Worm (Caenorhabditis elegans) whole organism, mixed stage, embryonic: ENCODE measurements around the gene hach-1.

Source experiments
- bed-3 ChIP-seq: fragments of 200-800 bp; sonication (Bioruptor generic); optimal IDR thresholded peaks from 3 replicates; lab custom pipeline; 2018; ENCODE audit warnings: mild to moderate bottlenecking, missing genetic modification characterization, moderate library complexity, missing compliant biosample characterization
- ceh-83 ChIP-seq: fragments of 200-800 bp; sonication (Bioruptor generic); optimal IDR thresholded peaks from 2 replicates; lab custom pipeline; 2018; ENCODE audit warnings: mild to moderate bottlenecking, missing genetic modification characterization, missing compliant biosample characterization
- elt-3 ChIP-seq: fragments of 150-350 bp; optimal IDR thresholded peaks from 2 replicates; lab custom pipeline; 2014; ENCODE audit warnings: missing biosample characterization, missing genetic modification characterization
- mab-5 ChIP-seq: fragments of 150-350 bp; optimal IDR thresholded peaks from 2 replicates; lab custom pipeline; 2014; ENCODE audit warnings: missing biosample characterization, missing genetic modification characterization
- nhr-12 ChIP-seq: fragments of 150-350 bp; optimal IDR thresholded peaks from 2 replicates; lab custom pipeline; 2014; ENCODE audit warnings: missing biosample characterization, missing genetic modification characterization
- nhr-28 ChIP-seq: fragments of 150-350 bp; optimal IDR thresholded peaks from 2 replicates; lab custom pipeline; 2014; ENCODE audit warnings: missing biosample characterization, missing genetic modification characterization
- nhr-76 ChIP-seq: sonication (generic microtip); optimal IDR thresholded peaks from 2 replicates; lab custom pipeline; 2017; ENCODE audit warnings: missing biosample characterization, missing genetic modification characterization
- pha-4 ChIP-seq: fragments of 150-350 bp; optimal IDR thresholded peaks from 2 replicates; lab custom pipeline; 2018; ENCODE audit warnings: missing biosample characterization, missing genetic modification reagents, missing genetic modification characterization
- snpc-4 ChIP-seq: fragments of 150-350 bp; optimal IDR thresholded peaks from 2 replicates; lab custom pipeline; 2014; ENCODE audit warnings: missing biosample characterization, missing genetic modification characterization
- ztf-11 ChIP-seq: fragments of 150-350 bp; optimal IDR thresholded peaks from 2 replicates; lab custom pipeline; 2014; ENCODE audit warnings: missing biosample characterization, missing genetic modification characterization

DNA sequence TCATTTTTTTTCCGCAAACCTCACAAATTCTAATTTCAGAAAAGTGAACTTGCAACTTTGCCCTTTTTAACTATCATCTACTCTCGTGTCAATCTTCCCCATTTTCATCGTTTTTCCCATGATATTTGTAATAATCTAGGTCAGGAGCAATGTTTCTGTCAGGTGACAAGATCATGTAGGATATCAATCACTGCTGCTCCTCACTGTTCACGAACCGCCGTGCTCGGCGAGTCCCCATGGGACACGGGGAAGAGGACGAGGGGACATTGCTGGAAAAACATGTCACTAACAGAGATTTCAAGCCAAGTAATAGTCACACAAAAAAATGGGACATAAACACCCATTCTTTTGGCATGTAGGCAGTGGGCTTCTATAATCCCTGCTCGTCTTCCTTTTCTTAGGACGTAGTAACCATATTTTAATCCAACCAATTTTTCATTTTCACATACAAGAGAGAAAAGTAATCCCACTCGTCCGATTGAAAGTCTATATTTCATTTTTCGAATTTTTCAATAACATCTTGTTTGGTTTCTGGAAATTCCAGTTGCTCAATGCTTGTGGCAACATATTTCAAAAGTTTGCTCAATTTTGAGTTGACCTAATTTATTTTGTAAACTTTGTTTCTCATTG lies 15.7 kb downstream of the hach-1 start:
- TF ChIP-seq nhr-12 (tag; lab: Kevin White, UChicago) = no peak
- TF ChIP-seq mab-5 (tag; lab: Kevin White, UChicago) = no peak
- TF ChIP-seq ceh-83 (GFP tag; lab: Kevin White, UChicago) = no peak
- TF ChIP-seq nhr-28 (tag; lab: Kevin White, UChicago) = no peak
- no peak for TF ChIP-seq snpc-4
- TF ChIP-seq pha-4 (tag; lab: Kevin White, UChicago) = no peak
- TF ChIP-seq elt-3 (tag; lab: Kevin White, UChicago) = no peak
- no peak for TF ChIP-seq bed-3 (GFP tag; lab: Kevin White, UChicago)
- no peak for TF ChIP-seq ztf-11
- TF ChIP-seq nhr-76 (tag; lab: Kevin White, UChicago) = no peak
